Worm (Caenorhabditis elegans): ENCODE data around the gene srg-46.

srg-46 gene

ce11 chrV:13371336-13371735 is 7.8 kb downstream of the srg-46 start (continued):
- TF ChIP-seq zip-11 (GFP tag; IDR thresholded peaks at IDR 0.05), result no peak
- TF ChIP-seq tag-97 (GFP tag; IDR thresholded peaks at IDR 0.05), result no peak
- no peak; the same call in 1 of the 2 replicates for TF ChIP-seq T26A8.4 (GFP tag; IDR thresholded peaks at IDR 0.05)
- TF ChIP-seq rbr-2 (tag; optimal IDR thresholded peaks at IDR 0.05), result no peak
- TF ChIP-seq nhr-111 (GFP tag; optimal IDR thresholded peaks at IDR 0.05), result no peak
- TF ChIP-seq php-3 (GFP tag; IDR thresholded peaks at IDR 0.05), result no peak
- TF ChIP-seq lir-3 (tag; optimal IDR thresholded peaks at IDR 0.05), result no peak
- TF ChIP-seq lim-7 (GFP tag; IDR thresholded peaks at IDR 0.05), result no peak
- no peak for TF ChIP-seq lin-13 (GFP tag; optimal IDR thresholded peaks at IDR 0.05)
- peak in 1 of 2 experiments; percentile 68 for TF ChIP-seq mdl-1 (tag; optimal IDR thresholded peaks at IDR 0.05)
- TF ChIP-seq fos-1 (tag; optimal IDR thresholded peaks at IDR 0.05), result no peak
- TF ChIP-seq nhr-25 (tag; optimal IDR thresholded peaks at IDR 0.05; ENCODE audit: borderline replicate concordance, insufficient read depth), result peak; percentile 94
- TF ChIP-seq madf-5 (GFP tag; IDR thresholded peaks at IDR 0.05), result 0 out of 4 replicates have a peak, but pooled peaks of 1 of the 2 experiments have one; percentile 44
- no peak for TF ChIP-seq R02D3.7 (tag; optimal IDR thresholded peaks at IDR 0.05)
- TF ChIP-seq ceh-82 (tag; optimal IDR thresholded peaks at IDR 0.05), result no peak
- TF ChIP-seq hif-1 (tag; optimal IDR thresholded peaks at IDR 0.05), result no peak
- TF ChIP-seq fkh-10 (GFP tag; optimal IDR thresholded peaks at IDR 0.05), result no peak
- TF ChIP-seq ztf-7 (tag; optimal IDR thresholded peaks at IDR 0.05), result no peak
- no peak for TF ChIP-seq lin-39 (tag; optimal IDR thresholded peaks at IDR 0.05)
- TF ChIP-seq Y5F2A.4 (GFP tag; optimal IDR thresholded peaks at IDR 0.05), result no peak
- no peak for TF ChIP-seq zfp-2 (tag; optimal IDR thresholded peaks at IDR 0.05)
- TF ChIP-seq dmd-8 (GFP tag; IDR thresholded peaks at IDR 0.05), result no peak
- no peak for TF ChIP-seq ceh-32 (tag; optimal IDR thresholded peaks at IDR 0.05; ENCODE audit: poor library complexity)
- no peak for TF ChIP-seq zip-2 (tag; optimal IDR thresholded peaks at IDR 0.05)
- TF ChIP-seq egl-43 (GFP tag; IDR thresholded peaks at IDR 0.05), result no peak
- TF ChIP-seq dpl-1 (GFP tag; optimal IDR thresholded peaks at IDR 0.05), result no peak
- no peak for TF ChIP-seq daf-12 (tag; optimal IDR thresholded peaks at IDR 0.05)
- TF ChIP-seq lin-38 (GFP tag; IDR thresholded peaks at IDR 0.05), result peak; percentile 38
- no peak for TF ChIP-seq daf-8 (GFP tag; IDR thresholded peaks at IDR 0.05)
- TF ChIP-seq daf-16 (GFP tag; optimal IDR thresholded peaks at IDR 0.05), result no peak
- no peak for TF ChIP-seq daf-16 (tag; optimal IDR thresholded peaks at IDR 0.05)
- no peak for TF ChIP-seq nhr-42 (GFP tag; IDR thresholded peaks at IDR 0.05)
- TF ChIP-seq hlh-11 (tag; optimal IDR thresholded peaks at IDR 0.05), result peak; percentile 72
- TF ChIP-seq hlh-30 (tag; optimal IDR thresholded peaks at IDR 0.05; ENCODE audit: insufficient read depth), result peak; percentile 56
- peak; percentile 96 for TF ChIP-seq aha-1 (tag)
- no peak for TF ChIP-seq unc-130 (GFP tag; optimal IDR thresholded peaks at IDR 0.05)
- TF ChIP-seq hmg-1.1 (GFP tag; IDR thresholded peaks at IDR 0.05), result no peak
- TF ChIP-seq Y105C5A.15 (GFP tag; IDR thresholded peaks at IDR 0.05), result no peak
- TF ChIP-seq D1046.2 (GFP tag; IDR thresholded peaks at IDR 0.05), result no peak
- peak; percentile 6 for TF ChIP-seq nhr-102 (tag; optimal IDR thresholded peaks at IDR 0.05)
- no peak for TF ChIP-seq dmd-9 (GFP tag; IDR thresholded peaks at IDR 0.05)
- no peak for TF ChIP-seq F44E2.7 (GFP tag; IDR thresholded peaks at IDR 0.05)
- peak; percentile 1 for TF ChIP-seq cey-2 (tag; optimal IDR thresholded peaks at IDR 0.05; ENCODE audit: borderline replicate concordance, insufficient read depth)
- no peak for TF ChIP-seq ceh-44 (GFP tag; IDR thresholded peaks at IDR 0.05)
- no peak for TF ChIP-seq unc-62 (GFP tag; optimal IDR thresholded peaks at IDR 0.05 in 1 of 2)
- no peak for TF ChIP-seq unc-62 (tag; optimal IDR thresholded peaks at IDR 0.05)
- TF ChIP-seq mxl-3 (GFP tag; optimal IDR thresholded peaks at IDR 0.05), result peak; percentile 57
- no peak for TF ChIP-seq gei-8 (GFP tag; optimal IDR thresholded peaks at IDR 0.05)
- TF ChIP-seq spr-3 (GFP tag; optimal IDR thresholded peaks at IDR 0.05), result no peak
- TF ChIP-seq lin-15B (tag; optimal IDR thresholded peaks at IDR 0.05), result no peak
- TF ChIP-seq zag-1 (tag; optimal IDR thresholded peaks at IDR 0.05), result no peak
- TF ChIP-seq arid-1 (GFP tag; conservative IDR thresholded peaks at IDR 0.05), result no peak
- no peak for TF ChIP-seq nhr-237 (tag; optimal IDR thresholded peaks at IDR 0.05)
